Fruit fly (Drosophila melanogaster): ENCODE results near the gene Idgf3.

DNA sequence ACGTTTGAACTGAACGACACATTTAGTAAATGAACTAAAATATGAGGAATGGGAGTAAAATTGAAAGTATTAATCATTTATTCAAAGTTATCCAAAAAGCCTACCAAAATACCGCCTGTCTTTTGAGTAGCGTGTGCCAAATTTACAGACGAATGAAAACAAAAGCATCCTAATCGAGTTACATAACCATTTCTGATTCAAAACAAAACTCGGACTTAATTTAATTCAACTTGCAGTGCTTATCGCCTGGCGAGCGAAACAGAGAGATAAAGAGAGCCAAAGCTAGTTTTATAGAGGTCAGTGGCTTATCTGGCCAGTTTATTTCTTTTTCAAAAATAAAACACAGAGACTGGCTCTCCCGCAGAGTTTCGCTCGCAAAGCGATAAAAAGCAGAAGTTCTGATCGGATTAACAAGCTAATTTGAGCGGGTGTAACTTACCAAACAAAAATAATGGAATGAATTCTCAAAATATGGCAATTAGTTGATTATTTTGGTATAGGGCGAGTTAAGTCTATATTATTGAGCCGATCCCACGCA lies 2.8 kb upstream of the Idgf3 start:
- TF ChIP-seq psq (optimal IDR thresholded peaks at IDR 0.05) (no peak), Sin3A (optimal IDR thresholded peaks at IDR 0.05) (no peak), Myc (optimal IDR thresholded peaks at IDR 0.05) (no peak), insv (optimal IDR thresholded peaks at IDR 0.05) (no peak), ttk (optimal IDR thresholded peaks at IDR 0.05) (no peak), h (optimal IDR thresholded peaks at IDR 0.05) (no peak)
